Fruit fly (Drosophila melanogaster): ENCODE results near the gene endos.

The endos gene

dm6 chr3L:13993742-13994719, 37.5 kb downstream of the endos start, which contains the start of gene CtsK1 (continued):
- TF ChIP-seq net (GFP tag; optimal IDR thresholded peaks at IDR 0.05), result peak; percentile 56
- no peak for TF ChIP-seq svp (GFP tag)
- no peak for TF ChIP-seq dac (GFP tag; optimal IDR thresholded peaks at IDR 0.05)
- TF ChIP-seq Lpt (GFP tag; optimal IDR thresholded peaks at IDR 0.05), result no peak
- TF ChIP-seq Hr39 (GFP tag; optimal IDR thresholded peaks at IDR 0.05), result peak; percentile 50
- peak; percentile 58 for TF ChIP-seq Hr4 (GFP tag; optimal IDR thresholded peaks at IDR 0.05)
- TF ChIP-seq CG31627 (GFP tag; optimal IDR thresholded peaks at IDR 0.05), result peak; percentile 38
- no peak for TF ChIP-seq Ets21C (GFP tag; optimal IDR thresholded peaks at IDR 0.05)
- peak; percentile 52 for TF ChIP-seq CG3919 (GFP tag; optimal IDR thresholded peaks at IDR 0.05)
- peak; percentile 58 for TF ChIP-seq Smox (GFP tag; optimal IDR thresholded peaks at IDR 0.05)
- TF ChIP-seq esn (GFP tag; optimal IDR thresholded peaks at IDR 0.05), result peak; percentile 71
- peak; percentile 65 for TF ChIP-seq CG3032 (tag; optimal IDR thresholded peaks at IDR 0.05)
- peak; percentile 91 for TF ChIP-seq eg (GFP tag; IDR thresholded peaks at IDR 0.05)
- TF ChIP-seq Sox15 (GFP tag; optimal IDR thresholded peaks at IDR 0.05), result no peak
- TF ChIP-seq acj6 (GFP tag; optimal IDR thresholded peaks at IDR 0.05), result peak; percentile 68
- TF ChIP-seq CG34406 (GFP tag; optimal IDR thresholded peaks at IDR 0.05), result peak; percentile 32
- TF ChIP-seq salr (GFP tag; optimal IDR thresholded peaks at IDR 0.05), result no peak
- TF ChIP-seq CG16779 (tag; optimal IDR thresholded peaks at IDR 0.05), result no peak
- TF ChIP-seq CG6792 (GFP tag; optimal IDR thresholded peaks at IDR 0.05), result peak; percentile 38
- peak; percentile 43 for TF ChIP-seq CG10669 (GFP tag; optimal IDR thresholded peaks at IDR 0.05)
- TF ChIP-seq CG8119 (GFP tag; IDR thresholded peaks at IDR 0.05), result peak; percentile 84
- peak; percentile 46 for TF ChIP-seq CG10631 (GFP tag; optimal IDR thresholded peaks at IDR 0.05)
- TF ChIP-seq achi (GFP tag; optimal IDR thresholded peaks at IDR 0.05), result peak; percentile 64
- TF ChIP-seq fd85E (GFP tag; optimal IDR thresholded peaks at IDR 0.05), result no peak
- TF ChIP-seq CG6163 (GFP tag; IDR thresholded peaks at IDR 0.05), result peak; percentile 78
- TF ChIP-seq CG15336 (GFP tag; IDR thresholded peaks at IDR 0.05), result peak; percentile 88
- TF ChIP-seq dsx (GFP tag; optimal IDR thresholded peaks at IDR 0.05; ENCODE audit: poor library complexity, severe bottlenecking), result peak; percentile 18
- TF ChIP-seq CG4318 (GFP tag; optimal IDR thresholded peaks at IDR 0.05), result no peak
- peak; percentile 49 for TF ChIP-seq Sox14 (GFP tag; optimal IDR thresholded peaks at IDR 0.05)
- no peak for TF ChIP-seq CG9139 (GFP tag; optimal IDR thresholded peaks at IDR 0.05)

- 0 out of 3 replicates have a peak, but pooled peaks have one; percentile 5 for TF ChIP-seq eg (GFP tag; IDR thresholded peaks at IDR 0.05)
- no peak for TF ChIP-seq CG11294 (GFP tag; IDR thresholded peaks at IDR 0.05)
- no peak for TF ChIP-seq CG6854 (GFP tag; optimal IDR thresholded peaks at IDR 0.05)
Observed at dm6 chr3L:13993233-13993741, 38.2 kb downstream of the endos start, which contains the start of gene CG17364. Gene CG17364, minus strand, starts transcription at chr3L:13993400.

dm6 chr3L:13991314-13991713, 40.2 kb downstream of the endos start:
- TF ChIP-seq dsx (GFP tag; optimal IDR thresholded peaks at IDR 0.05; ENCODE audit: poor library complexity, severe bottlenecking), result no peak
- no peak for TF ChIP-seq esn (GFP tag; optimal IDR thresholded peaks at IDR 0.05)
- TF ChIP-seq CG4318 (GFP tag; optimal IDR thresholded peaks at IDR 0.05), result no peak
- no peak for TF ChIP-seq CG11902 (GFP tag; optimal IDR thresholded peaks at IDR 0.05)
- TF ChIP-seq spab (GFP tag; optimal IDR thresholded peaks at IDR 0.05), result no peak
- no peak for TF ChIP-seq Eip75B (GFP tag; optimal IDR thresholded peaks at IDR 0.05)
- TF ChIP-seq Ets96B (tag; optimal IDR thresholded peaks at IDR 0.05), result no peak
- TF ChIP-seq CG8319 (GFP tag; optimal IDR thresholded peaks at IDR 0.05), result no peak
- no peak for TF ChIP-seq Eip93F (GFP tag; optimal IDR thresholded peaks at IDR 0.05)
- TF ChIP-seq Met (GFP tag; optimal IDR thresholded peaks at IDR 0.05), result no peak
- TF ChIP-seq Smox (GFP tag; optimal IDR thresholded peaks at IDR 0.05), result no peak
- no peak for TF ChIP-seq pdm3 (GFP tag; optimal IDR thresholded peaks at IDR 0.05)
- no peak for TF ChIP-seq CG3919 (GFP tag; optimal IDR thresholded peaks at IDR 0.05)
- no peak for TF ChIP-seq CG6163 (GFP tag; IDR thresholded peaks at IDR 0.05)
- no peak for TF ChIP-seq CG8632 (GFP tag; optimal IDR thresholded peaks at IDR 0.05)
- TF ChIP-seq Gug (GFP tag; IDR thresholded peaks at IDR 0.05), result no peak
- no peak for TF ChIP-seq fd59A (GFP tag; optimal IDR thresholded peaks at IDR 0.05)

Data from whole organism, prepupa.